Fruit fly (Drosophila melanogaster): ENCODE measurements around the gene betaGlu.

Gene betaGlu

DNA sequence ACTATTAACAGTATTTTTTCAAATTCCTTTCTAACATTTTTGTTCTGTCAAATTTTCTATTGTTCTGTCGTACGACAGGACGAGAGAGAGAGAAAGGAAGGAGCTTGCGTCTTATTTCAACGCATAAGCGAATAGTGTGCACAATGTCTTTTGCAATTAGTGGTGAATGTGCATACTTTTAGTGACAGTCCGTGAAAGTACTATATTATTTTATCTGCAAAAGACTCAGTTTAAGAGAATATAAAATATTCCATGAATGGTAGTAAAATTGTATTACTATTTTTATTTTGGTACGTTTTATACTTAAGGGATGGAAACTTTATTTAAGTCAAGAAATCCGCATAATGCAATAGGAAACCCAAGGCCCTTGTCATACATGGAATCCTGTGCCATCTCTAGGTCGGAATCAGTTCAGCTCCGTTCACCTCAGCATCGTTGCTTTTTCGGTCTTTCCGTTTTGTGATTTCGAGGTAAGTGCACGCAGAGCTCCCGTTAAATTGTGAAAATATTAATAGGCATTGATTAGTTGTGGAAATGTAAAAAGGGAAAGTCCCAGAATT lies 33.5 kb downstream of the betaGlu start, which contains the start of gene eEF1alpha2:
TSS of gene eEF1alpha2 (plus strand) at position 409 of the 560 bp plus-strand sequence.
- no peak for TF ChIP-seq CG17801 (GFP tag; optimal IDR thresholded peaks at IDR 0.05; ENCODE audit: partially characterized antibody)

DNA sequence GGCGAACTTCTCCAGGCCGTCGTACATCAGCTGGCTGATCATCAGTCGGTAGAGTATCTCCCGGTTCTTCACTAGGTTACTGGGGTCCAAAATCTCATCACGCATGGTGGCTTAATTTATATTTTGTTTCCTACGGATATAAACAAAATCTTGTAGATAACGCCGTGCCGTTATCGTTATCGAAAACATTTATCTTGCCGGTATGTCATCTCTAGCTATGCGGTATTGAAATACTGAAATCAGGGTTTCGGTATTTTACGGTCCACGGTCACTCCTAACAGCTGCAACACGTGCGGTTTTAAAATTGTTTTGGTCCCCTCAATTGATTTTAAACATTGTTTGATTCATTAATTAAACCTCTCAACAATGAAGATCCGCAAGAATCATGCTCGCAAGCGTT lies 34.9 kb downstream of the betaGlu start, which contains the start of the genes CstF50 and CG11563:
TSS of gene CstF50 (minus strand) at position 188 of the 400 bp plus-strand sequence.
TSS of gene CG11563 (plus strand) at position 260 of the 400 bp plus-strand sequence.
- TF ChIP-seq CG17801 (GFP tag; optimal IDR thresholded peaks at IDR 0.05; ENCODE audit: partially characterized antibody), result peak; percentile 29

DNA sequence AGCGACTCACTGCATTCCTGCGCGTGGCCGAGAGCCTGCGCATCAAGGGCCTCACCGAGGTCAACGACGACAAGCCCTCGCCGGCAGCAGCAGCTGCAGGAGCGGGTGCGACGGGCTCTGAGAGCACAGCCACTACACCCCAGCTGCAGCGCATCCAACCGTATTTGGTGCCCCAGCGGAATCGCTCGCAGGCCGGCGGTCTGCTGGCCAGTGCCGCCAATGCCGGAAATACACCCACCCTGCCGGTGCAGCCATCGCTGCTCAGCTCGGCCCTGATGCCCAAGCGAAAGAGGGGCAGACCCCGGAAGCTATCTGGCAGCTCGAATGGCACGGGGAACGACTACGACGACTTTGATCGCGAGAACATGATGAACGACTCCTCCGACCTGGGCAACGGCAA lies 43.9 kb downstream of the betaGlu start:
- no peak for TF ChIP-seq CG17801 (GFP tag; optimal IDR thresholded peaks at IDR 0.05; ENCODE audit: partially characterized antibody)

DNA sequence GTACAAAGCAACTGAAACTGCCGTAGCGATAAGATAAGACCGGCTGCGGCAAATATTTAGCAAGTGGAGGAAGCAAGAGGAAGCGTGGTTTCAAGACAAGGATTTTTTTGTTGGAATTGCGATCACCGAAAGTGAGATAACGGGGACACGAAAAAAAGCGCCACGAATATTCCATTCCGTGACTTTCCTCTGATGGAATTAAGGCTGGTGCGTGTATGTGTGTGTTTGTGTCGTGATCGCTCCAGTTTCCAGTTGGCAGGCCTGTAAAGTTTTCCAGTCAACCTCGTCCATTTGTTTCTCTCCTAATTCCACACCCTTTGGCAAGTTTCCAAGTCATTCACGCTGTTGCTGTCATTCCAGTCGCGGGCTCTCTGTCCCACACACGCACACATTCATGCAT lies 45.4 kb downstream of the betaGlu start:
- no peak for TF ChIP-seq CG17801 (GFP tag; optimal IDR thresholded peaks at IDR 0.05; ENCODE audit: partially characterized antibody)

DNA sequence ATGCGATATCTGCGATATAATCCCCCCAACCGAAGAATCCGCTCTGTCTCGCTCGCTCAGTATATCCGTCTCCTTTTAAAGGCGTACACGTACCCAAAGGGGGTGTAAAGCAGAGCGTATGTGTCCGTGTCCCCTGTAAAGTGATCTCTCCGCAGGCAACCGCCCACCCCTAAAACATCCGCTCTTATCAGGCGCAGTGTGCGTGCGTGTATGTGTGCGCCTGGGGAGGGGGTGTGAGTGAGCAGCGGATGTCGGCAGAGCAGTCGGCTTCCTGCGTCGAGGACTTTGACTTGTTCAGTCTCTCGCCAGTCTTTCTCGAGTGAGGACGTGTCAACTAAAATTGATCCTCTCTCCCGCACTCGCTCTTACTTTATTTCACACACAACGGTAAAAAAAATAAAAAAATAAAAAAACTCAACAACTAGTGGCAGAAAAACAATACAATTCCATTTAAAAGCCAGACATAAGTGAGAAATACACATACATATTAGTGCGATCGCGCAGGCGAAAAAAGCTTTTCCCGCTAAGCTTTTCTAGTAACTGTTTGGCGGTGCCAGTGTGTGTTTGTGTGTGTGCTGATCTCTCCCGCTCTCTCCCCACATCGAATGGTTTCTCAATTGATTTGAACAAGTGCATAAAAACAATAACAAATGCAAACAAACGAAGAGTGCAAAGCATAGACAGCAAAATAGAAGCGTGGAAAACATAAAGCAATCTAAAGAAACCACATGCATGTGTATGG lies 46.0 kb downstream of the betaGlu start:
- no peak for TF ChIP-seq CG17801 (GFP tag; optimal IDR thresholded peaks at IDR 0.05; ENCODE audit: partially characterized antibody)

DNA sequence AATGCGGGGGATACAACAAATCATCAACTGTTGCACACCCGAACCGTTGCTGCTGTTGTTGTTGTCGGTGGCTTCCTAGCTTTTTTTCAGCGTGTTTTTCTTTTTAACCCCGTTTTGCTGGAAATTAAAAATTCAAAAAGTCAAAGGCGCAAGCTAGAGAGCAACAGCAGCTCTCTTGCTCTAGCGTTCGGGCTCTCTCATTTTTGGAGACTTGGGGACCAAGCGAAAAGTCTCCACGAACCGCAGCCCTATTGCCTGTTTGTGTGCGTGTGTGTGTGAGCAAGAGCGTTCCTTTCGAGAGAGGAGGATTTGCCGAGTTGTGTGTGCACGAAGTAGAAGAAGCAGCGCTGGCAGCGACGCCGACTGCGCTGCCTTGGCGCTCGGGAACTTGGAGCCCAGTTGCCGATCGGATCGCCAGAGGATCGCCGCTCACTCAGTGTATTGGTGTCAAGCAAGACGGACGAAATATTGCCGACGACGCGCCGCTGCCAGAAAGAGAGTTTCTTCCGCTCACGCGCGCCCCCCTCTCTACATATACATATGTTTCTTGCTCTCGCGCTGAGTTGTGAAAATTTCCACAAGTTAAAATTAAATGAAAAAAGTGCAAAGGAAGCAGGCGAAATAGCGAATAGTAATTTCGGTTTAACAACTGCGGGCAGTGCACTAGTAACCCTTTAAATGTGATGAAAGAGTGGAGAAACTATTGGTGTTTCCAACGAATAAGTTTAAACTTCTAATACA lies 46.9 kb downstream of the betaGlu start:
- peak; percentile 72 for TF ChIP-seq CG17801 (GFP tag; optimal IDR thresholded peaks at IDR 0.05; ENCODE audit: partially characterized antibody)

DNA sequence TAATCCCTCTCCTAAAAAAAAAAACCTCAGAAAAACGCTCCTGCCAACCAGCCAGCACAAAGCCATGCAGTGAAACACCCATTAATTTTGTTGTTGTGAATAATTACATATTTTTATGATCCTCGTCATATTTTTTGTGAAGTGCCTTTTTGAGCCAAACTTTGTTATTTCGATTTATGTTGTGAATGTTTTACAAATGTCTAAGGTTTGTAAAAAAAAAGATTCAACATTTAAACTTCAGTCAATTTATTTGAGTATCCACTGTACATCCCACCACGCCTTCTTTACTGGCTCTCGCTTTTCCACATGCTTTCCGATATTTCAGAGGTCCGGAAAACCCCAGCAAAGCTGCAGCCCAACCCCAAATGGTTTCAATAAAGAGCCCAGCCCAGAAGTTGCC lies 47.5 kb downstream of the betaGlu start:
- TF ChIP-seq CG17801 (GFP tag; optimal IDR thresholded peaks at IDR 0.05; ENCODE audit: partially characterized antibody), result no peak

DNA sequence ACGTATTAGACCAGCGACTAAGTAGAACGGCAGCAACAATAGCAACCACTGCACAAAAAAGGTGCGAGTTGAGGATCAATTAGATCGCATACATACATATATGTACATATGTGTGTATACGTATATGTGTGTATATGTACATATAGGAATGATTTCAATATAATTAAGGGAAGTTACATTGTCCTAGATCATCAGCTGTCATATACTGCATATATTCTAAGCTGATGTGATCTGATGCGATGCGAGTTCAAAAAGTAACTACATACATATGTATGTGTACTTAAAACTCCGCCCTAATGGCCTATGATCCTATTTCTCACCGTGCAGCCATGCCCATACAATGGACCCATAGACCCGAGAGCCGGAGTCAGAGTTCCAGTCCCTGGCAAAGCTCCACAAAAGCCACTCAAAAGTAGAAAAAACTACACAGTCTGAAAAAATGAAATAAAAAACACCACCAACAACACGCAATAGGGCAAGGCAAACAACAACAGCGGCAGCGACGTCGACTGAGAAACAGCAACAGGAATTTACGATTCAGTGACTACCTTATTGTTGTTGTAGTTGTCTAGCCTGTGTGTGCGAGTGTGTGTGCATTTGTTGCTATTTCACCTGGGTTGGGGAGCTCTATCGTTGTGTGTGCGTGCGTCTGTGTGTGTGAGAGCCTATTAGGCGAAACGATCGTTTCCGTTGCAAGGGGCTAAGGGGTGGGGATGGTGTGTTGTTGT lies 48.3 kb downstream of the betaGlu start:
- no peak for TF ChIP-seq CG17801 (GFP tag; optimal IDR thresholded peaks at IDR 0.05; ENCODE audit: partially characterized antibody)

DNA sequence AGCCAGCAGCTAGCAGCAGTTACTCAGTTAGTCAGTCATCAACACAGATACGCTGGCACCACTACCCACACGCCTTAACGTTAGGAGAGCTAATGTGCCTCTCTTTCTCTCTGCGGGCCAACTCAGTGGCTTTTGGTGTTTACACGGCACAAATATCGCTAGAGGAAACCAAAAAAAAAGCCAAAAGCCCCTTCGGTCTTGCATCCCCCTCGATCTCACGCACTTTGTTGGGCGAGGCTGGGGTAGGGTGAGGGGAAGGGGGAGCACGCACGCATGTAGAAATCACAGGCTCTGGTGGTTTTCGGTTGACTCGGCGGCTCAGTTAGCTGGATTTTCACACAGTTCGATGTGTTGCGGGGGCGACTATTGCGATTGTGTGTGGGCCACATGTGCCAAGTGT lies 49.7 kb downstream of the betaGlu start:
- TF ChIP-seq CG17801 (GFP tag; optimal IDR thresholded peaks at IDR 0.05; ENCODE audit: partially characterized antibody), result no peak

DNA sequence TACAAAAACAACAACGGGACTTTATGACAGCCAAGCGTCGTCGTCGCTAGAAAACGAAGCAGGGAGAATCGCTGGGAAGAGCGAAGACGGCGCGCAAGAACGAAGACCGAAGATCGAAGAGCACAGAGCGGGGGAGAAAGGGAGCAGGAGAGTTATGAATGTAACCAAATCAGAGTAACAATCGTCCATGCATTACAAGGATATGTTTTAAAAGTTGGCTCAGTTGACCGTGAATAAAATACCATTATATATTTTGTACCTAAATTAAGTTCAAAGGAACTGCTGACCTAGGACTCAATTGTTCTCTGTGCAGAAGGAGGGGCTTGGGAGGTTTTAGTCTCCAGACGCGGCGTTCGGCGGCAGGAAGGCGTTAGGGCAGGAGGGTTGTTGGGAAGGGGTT lies 50.2 kb downstream of the betaGlu start:
- no peak for TF ChIP-seq CG17801 (GFP tag; optimal IDR thresholded peaks at IDR 0.05; ENCODE audit: partially characterized antibody)

DNA sequence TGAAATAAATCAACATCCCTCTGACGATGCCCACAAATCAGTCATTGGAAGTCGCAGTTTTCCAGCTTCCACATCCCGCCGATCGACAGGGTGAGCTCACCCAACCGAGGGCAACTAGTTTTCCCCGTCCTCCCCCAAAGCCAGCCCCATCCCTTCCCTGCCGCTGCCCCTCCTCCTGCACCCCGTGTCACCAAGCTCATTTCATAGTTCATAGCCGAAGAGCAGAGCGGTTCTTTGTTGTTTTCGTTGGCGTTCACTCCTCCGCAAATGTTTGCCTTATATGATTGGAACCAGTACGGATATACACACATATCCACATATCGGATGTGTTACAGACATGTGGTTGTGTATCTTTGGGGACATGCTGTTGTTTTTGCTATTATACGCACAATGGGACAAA lies 51.5 kb downstream of the betaGlu start:
- TF ChIP-seq CG17801 (GFP tag; optimal IDR thresholded peaks at IDR 0.05; ENCODE audit: partially characterized antibody), result no peak

DNA sequence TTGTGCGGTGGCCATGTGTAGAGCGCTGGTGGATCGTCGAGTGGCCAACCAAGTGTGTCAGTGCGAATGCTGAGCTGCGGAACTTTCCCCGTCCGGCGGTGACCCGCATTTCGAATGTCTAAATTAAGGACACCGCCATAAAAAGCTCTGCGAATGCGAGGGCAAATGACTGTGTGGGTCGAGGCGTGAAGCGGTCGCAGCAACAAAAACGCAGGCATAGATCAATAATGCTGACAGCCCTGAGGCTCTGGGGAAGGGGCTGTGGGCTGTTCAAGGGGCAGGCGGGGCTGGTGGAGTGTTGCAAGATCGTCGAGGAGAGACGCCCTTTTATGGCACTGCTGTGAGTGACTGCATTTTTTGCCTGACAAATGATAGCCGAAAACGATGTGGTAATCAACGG lies 52.2 kb downstream of the betaGlu start:
- TF ChIP-seq CG17801 (GFP tag; optimal IDR thresholded peaks at IDR 0.05; ENCODE audit: partially characterized antibody), result no peak
